Fruit fly (Drosophila melanogaster) whole organism, adult: Measurements from ENCODE around the gene CG32087.

Experiments used
- CG11617 ChIP-seq: fragments of 200-800 bp; sonication (Bioruptor generic); optimal IDR thresholded peaks from 2 replicates; lab custom pipeline; 2017; ENCODE audit warnings: mild to moderate bottlenecking, missing biosample characterization, missing genetic modification reagents, missing genetic modification characterization
- CG12768 ChIP-seq: fragments of 200-800 bp; sonication (Bioruptor generic); optimal IDR thresholded peaks from 2 replicates; lab custom pipeline; 2017; ENCODE audit warnings: missing biosample characterization, missing genetic modification characterization, mild to moderate bottlenecking, moderate library complexity, missing genetic modification reagents
- CG14711 ChIP-seq: fragments of 200-800 bp; sonication (Bioruptor generic); optimal IDR thresholded peaks from 2 replicates; lab custom pipeline; 2018; ENCODE audit warnings: missing biosample characterization, mild to moderate bottlenecking, missing genetic modification characterization, moderate library complexity
- CG1620 ChIP-seq: fragments of 200-800 bp; sonication (Bioruptor generic); optimal IDR thresholded peaks from 2 replicates; lab custom pipeline; 2016; ENCODE audit warnings: missing biosample characterization, missing genetic modification characterization
- CG33017 ChIP-seq: fragments of 200-800 bp; sonication (Bioruptor generic); optimal IDR thresholded peaks from 2 replicates; lab custom pipeline; 2018; ENCODE audit warnings: missing biosample characterization, mild to moderate bottlenecking, missing genetic modification characterization, moderate library complexity
- CG5204 ChIP-seq: fragments of 200-800 bp; sonication (Bioruptor generic); optimal IDR thresholded peaks from 2 replicates; lab custom pipeline; 2016; ENCODE audit warnings: missing biosample characterization, missing genetic modification characterization
- CG7045 ChIP-seq: fragments of 200-800 bp; sonication (Bioruptor generic); optimal IDR thresholded peaks from 2 replicates; lab custom pipeline; 2017; ENCODE audit warnings: missing biosample characterization, mild to moderate bottlenecking, missing genetic modification characterization
- CG7101 ChIP-seq: fragments of 200-800 bp; sonication (Bioruptor generic); optimal IDR thresholded peaks from 2 replicates; lab custom pipeline; 2018; ENCODE audit warnings: missing biosample characterization, mild to moderate bottlenecking, missing genetic modification characterization, moderate library complexity
- Clk ChIP-seq: fragments of 200-800 bp; sonication (Bioruptor generic); optimal IDR thresholded peaks from 2 replicates; lab custom pipeline; 2017; ENCODE audit warnings: missing biosample characterization, missing genetic modification characterization
- Crg-1 ChIP-seq: fragments of 200-800 bp; sonication (Bioruptor generic); optimal IDR thresholded peaks from 2 replicates; lab custom pipeline; 2016; ENCODE audit warnings: missing biosample characterization, missing genetic modification characterization
- Hr96 ChIP-seq: fragments of 200-800 bp; sonication (Bioruptor generic); optimal IDR thresholded peaks from 2 replicates; lab custom pipeline; 2016; ENCODE audit warnings: missing biosample characterization, missing genetic modification characterization
- Mnt ChIP-seq: fragments of 200-800 bp; sonication (Bioruptor generic); optimal IDR thresholded peaks from 2 replicates; lab custom pipeline; 2016; ENCODE audit warnings: missing biosample characterization, mild to moderate bottlenecking, missing genetic modification characterization
- bab1 ChIP-seq: fragments of 200-800 bp; sonication (Bioruptor generic); optimal IDR thresholded peaks from 3 replicates; lab custom pipeline; 2019; ENCODE audit warnings: missing biosample characterization, mild to moderate bottlenecking, missing genetic modification characterization, moderate library complexity
- cic ChIP-seq: fragments of 200-800 bp; sonication (Bioruptor generic); optimal IDR thresholded peaks from 2 replicates; lab custom pipeline; 2017; ENCODE audit warnings: missing biosample characterization, mild to moderate bottlenecking, missing genetic modification characterization, moderate library complexity
- kay ChIP-seq: fragments of 200-800 bp; sonication (Bioruptor generic); peaks from one replicate; lab custom pipeline; 2016; ENCODE audit warnings: missing biosample characterization, missing genetic modification characterization, borderline replicate concordance
- ovo ChIP-seq: fragments of 200-800 bp; sonication (Bioruptor generic); optimal IDR thresholded peaks from 2 replicates; lab custom pipeline; 2016; ENCODE audit warnings: missing biosample characterization, missing genetic modification characterization
- pad ChIP-seq: fragments of 200-800 bp; sonication (Bioruptor generic); optimal IDR thresholded peaks from 3 replicates; lab custom pipeline; 2017; ENCODE audit warnings: missing biosample characterization, missing genetic modification characterization, mild to moderate bottlenecking, moderate library complexity, missing genetic modification reagents
- tj ChIP-seq: fragments of 200-800 bp; sonication (Bioruptor generic); optimal IDR thresholded peaks from 3 replicates; lab custom pipeline; 2017; ENCODE audit warnings: missing biosample characterization, mild to moderate bottlenecking, missing genetic modification characterization, moderate library complexity
- toe ChIP-seq: fragments of 200-800 bp; sonication (Bioruptor generic); optimal IDR thresholded peaks from 2 replicates; lab custom pipeline; 2016; ENCODE audit warnings: missing biosample characterization, missing genetic modification characterization

CG32087 gene

dm6 chr3L:11772057-11772456, 40.1 kb downstream of the CG32087 start, which contains the start of gene Muc68D:
Gene Muc68D (minus strand): TSS chr3L:11772157.
- TF ChIP-seq Crg-1 (no peak), pad (no peak), CG11617 (GFP tag; lab: Kevin White, UChicago) (no peak), cic (no peak), Hr96 (GFP tag; lab: Kevin White, UChicago) (no peak), bab1 (GFP tag; lab: Kevin White, UChicago) (no peak), CG1620 (GFP tag; lab: Kevin White, UChicago) (no peak), ovo (no peak), CG33017 (tag; lab: Kevin White, UChicago) (no peak), CG7045 (GFP tag; lab: Kevin White, UChicago) (no peak), Clk (GFP tag; lab: Kevin White, UChicago) (no peak), tj (GFP tag; lab: Kevin White, UChicago) (no peak), Mnt (GFP tag; lab: Kevin White, UChicago) (no peak), CG14711 (tag; lab: Kevin White, UChicago) (no peak), CG5204 (GFP tag; lab: Kevin White, UChicago) (no peak), kay (GFP tag; lab: Kevin White, UChicago) (no peak), toe (GFP tag; lab: Kevin White, UChicago) (no peak)

DNA sequence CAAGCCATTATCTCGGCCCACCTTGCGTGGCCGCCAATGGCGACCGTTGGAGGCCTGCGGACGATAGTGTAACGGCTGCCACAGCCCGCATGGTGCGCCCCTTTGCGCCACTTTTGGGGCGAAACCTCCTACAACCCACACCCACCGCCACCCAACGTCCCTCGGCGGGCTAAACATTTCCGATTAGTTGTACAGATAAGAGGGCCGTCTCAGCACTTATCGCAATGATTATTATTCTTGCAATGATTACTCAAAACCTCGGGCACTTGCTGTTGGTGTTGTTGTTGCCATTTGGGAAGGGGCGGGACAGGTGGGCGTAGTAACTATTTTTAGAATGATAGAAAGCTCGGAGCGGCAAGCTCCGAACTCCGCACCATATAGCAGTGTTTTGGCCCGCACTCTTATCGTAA, 40.7 kb downstream of the CG32087 start:
- TF ChIP-seq CG12768 (GFP tag; lab: Kevin White, UChicago) (peak; percentile 23), CG7101 (tag; lab: Kevin White, UChicago) (peak; percentile 5), Mnt (GFP tag; lab: Kevin White, UChicago) (peak; percentile 18), cic (peak; percentile 64), CG33017 (tag; lab: Kevin White, UChicago) (no peak), bab1 (GFP tag; lab: Kevin White, UChicago) (no peak)

- TF ChIP-seq Mnt (GFP tag; lab: Kevin White, UChicago) (peak; percentile 2), CG11617 (GFP tag; lab: Kevin White, UChicago) (no peak), cic (peak; percentile 69), tj (GFP tag; lab: Kevin White, UChicago) (no peak), CG1620 (GFP tag; lab: Kevin White, UChicago) (no peak), CG7101 (tag; lab: Kevin White, UChicago) (peak; percentile 19), CG12768 (GFP tag; lab: Kevin White, UChicago) (peak; percentile 46), CG7045 (GFP tag; lab: Kevin White, UChicago) (no peak)
These were observed 41.9 kb downstream of the CG32087 start for dm6 chr3L:11773796-11774195.

DNA sequence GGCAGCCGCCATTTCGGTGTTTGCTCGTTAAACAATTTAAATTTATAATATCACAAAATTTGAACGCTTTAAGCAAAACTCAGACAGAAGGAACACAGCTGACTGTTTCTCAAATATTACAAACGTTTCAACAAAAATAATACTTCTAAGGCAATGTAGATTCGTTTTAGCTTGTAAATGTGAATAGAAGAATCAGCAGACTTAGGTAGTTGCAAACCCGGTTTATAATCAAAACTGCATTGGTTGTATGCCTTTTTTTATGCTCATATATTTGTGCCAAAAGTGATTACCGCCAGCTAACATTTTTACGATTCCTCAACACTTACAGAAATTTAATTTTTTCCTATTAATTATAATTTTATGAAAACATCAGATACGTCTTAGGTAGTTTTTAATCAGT, 42.5 kb downstream of the CG32087 start, which contains the start of gene Tim13:
Tim13 (minus strand) TSS at position 101 of the 400 bp plus-strand sequence.
- no peak for TF ChIP-seq Mnt (GFP tag; lab: Kevin White, UChicago)
- no peak for TF ChIP-seq CG11617 (GFP tag; lab: Kevin White, UChicago)
- no peak for TF ChIP-seq ovo
- no peak for TF ChIP-seq Hr96 (GFP tag; lab: Kevin White, UChicago)
- TF ChIP-seq bab1 (GFP tag; lab: Kevin White, UChicago), result no peak
- TF ChIP-seq CG7101 (tag; lab: Kevin White, UChicago), result no peak

DNA sequence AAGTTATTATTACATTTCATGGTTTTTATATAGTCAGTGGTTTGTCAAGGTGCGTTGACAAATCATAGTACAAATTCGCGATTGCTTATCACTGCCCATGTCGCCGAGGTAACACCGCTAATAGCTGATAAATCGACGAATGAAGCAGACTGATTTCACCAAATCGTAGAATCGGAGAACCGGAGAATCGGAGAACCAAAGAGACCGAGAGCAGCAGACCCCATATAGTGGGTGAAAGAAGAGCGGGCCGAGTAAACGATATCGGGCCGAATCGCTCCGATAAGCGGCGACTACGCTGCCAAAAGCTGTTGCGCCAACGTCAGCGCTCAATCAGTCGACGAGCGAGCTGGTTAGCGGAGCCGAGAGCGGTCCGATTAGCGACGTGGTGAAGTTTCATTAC, 44.8 kb downstream of the CG32087 start, which contains the start of gene CG14131:
CG14131 (plus strand) TSS at position 343 of the 400 bp plus-strand sequence.
- TF ChIP-seq kay (GFP tag; lab: Kevin White, UChicago), result peak; percentile 60
- no peak for TF ChIP-seq ovo
- no peak for TF ChIP-seq CG7045 (GFP tag; lab: Kevin White, UChicago)
- TF ChIP-seq CG7101 (tag; lab: Kevin White, UChicago), result peak; percentile 6
- peak; percentile 26 for TF ChIP-seq cic
- TF ChIP-seq CG14711 (tag; lab: Kevin White, UChicago), result no peak
- no peak for TF ChIP-seq toe (GFP tag; lab: Kevin White, UChicago)

- peak; percentile 14 for TF ChIP-seq Mnt (GFP tag; lab: Kevin White, UChicago)
- TF ChIP-seq kay (GFP tag; lab: Kevin White, UChicago), result peak; percentile 21
- TF ChIP-seq bab1 (GFP tag; lab: Kevin White, UChicago), result peak; percentile 14
- no peak for TF ChIP-seq toe (GFP tag; lab: Kevin White, UChicago)
- TF ChIP-seq tj (GFP tag; lab: Kevin White, UChicago), result peak; percentile 33
- TF ChIP-seq CG1620 (GFP tag; lab: Kevin White, UChicago), result no peak
- no peak for TF ChIP-seq CG7045 (GFP tag; lab: Kevin White, UChicago)
- TF ChIP-seq cic, result peak; percentile 50
These were observed 45.5 kb downstream of the CG32087 start for dm6 chr3L:11777348-11777958.
